Fruit fly (Drosophila melanogaster) whole organism, adult: Measurements from ENCODE around the gene Arpc3B.

Experiments used
- CG11617 ChIP-seq: fragments of 200-800 bp; sonication (Bioruptor generic); optimal IDR thresholded peaks from 2 replicates; lab custom pipeline; 2017; ENCODE audit warnings: mild to moderate bottlenecking, missing biosample characterization, missing genetic modification reagents, missing genetic modification characterization
- CG12768 ChIP-seq: fragments of 200-800 bp; sonication (Bioruptor generic); optimal IDR thresholded peaks from 2 replicates; lab custom pipeline; 2017; ENCODE audit warnings: missing biosample characterization, missing genetic modification characterization, mild to moderate bottlenecking, moderate library complexity, missing genetic modification reagents
- CG14711 ChIP-seq: fragments of 200-800 bp; sonication (Bioruptor generic); optimal IDR thresholded peaks from 2 replicates; lab custom pipeline; 2018; ENCODE audit warnings: missing biosample characterization, mild to moderate bottlenecking, missing genetic modification characterization, moderate library complexity
- CG1620 ChIP-seq: fragments of 200-800 bp; sonication (Bioruptor generic); optimal IDR thresholded peaks from 2 replicates; lab custom pipeline; 2016; ENCODE audit warnings: missing biosample characterization, missing genetic modification characterization
- CG5204 ChIP-seq: fragments of 200-800 bp; sonication (Bioruptor generic); optimal IDR thresholded peaks from 2 replicates; lab custom pipeline; 2016; ENCODE audit warnings: missing biosample characterization, missing genetic modification characterization
- CG7045 ChIP-seq: fragments of 200-800 bp; sonication (Bioruptor generic); optimal IDR thresholded peaks from 2 replicates; lab custom pipeline; 2017; ENCODE audit warnings: missing biosample characterization, mild to moderate bottlenecking, missing genetic modification characterization
- CG7101 ChIP-seq: fragments of 200-800 bp; sonication (Bioruptor generic); optimal IDR thresholded peaks from 2 replicates; lab custom pipeline; 2018; ENCODE audit warnings: missing biosample characterization, mild to moderate bottlenecking, missing genetic modification characterization, moderate library complexity
- Clk ChIP-seq: fragments of 200-800 bp; sonication (Bioruptor generic); optimal IDR thresholded peaks from 2 replicates; lab custom pipeline; 2017; ENCODE audit warnings: missing biosample characterization, missing genetic modification characterization
- Crg-1 ChIP-seq: fragments of 200-800 bp; sonication (Bioruptor generic); optimal IDR thresholded peaks from 2 replicates; lab custom pipeline; 2016; ENCODE audit warnings: missing biosample characterization, missing genetic modification characterization
- Hr96 ChIP-seq: fragments of 200-800 bp; sonication (Bioruptor generic); optimal IDR thresholded peaks from 2 replicates; lab custom pipeline; 2016; ENCODE audit warnings: missing biosample characterization, missing genetic modification characterization
- Mnt ChIP-seq: fragments of 200-800 bp; sonication (Bioruptor generic); optimal IDR thresholded peaks from 2 replicates; lab custom pipeline; 2016; ENCODE audit warnings: missing biosample characterization, mild to moderate bottlenecking, missing genetic modification characterization
- bab1 ChIP-seq: fragments of 200-800 bp; sonication (Bioruptor generic); optimal IDR thresholded peaks from 3 replicates; lab custom pipeline; 2019; ENCODE audit warnings: missing biosample characterization, mild to moderate bottlenecking, missing genetic modification characterization, moderate library complexity
- cnc ChIP-seq, 2 experiments: fragments of >200 bp; optimal IDR thresholded peaks; 2 replicates each; lab custom pipeline; 2017
- kay ChIP-seq: fragments of 200-800 bp; sonication (Bioruptor generic); peaks from one replicate; lab custom pipeline; 2016; ENCODE audit warnings: missing biosample characterization, missing genetic modification characterization, borderline replicate concordance
- ovo ChIP-seq: fragments of 200-800 bp; sonication (Bioruptor generic); optimal IDR thresholded peaks from 2 replicates; lab custom pipeline; 2016; ENCODE audit warnings: missing biosample characterization, missing genetic modification characterization
- pad ChIP-seq: fragments of 200-800 bp; sonication (Bioruptor generic); optimal IDR thresholded peaks from 3 replicates; lab custom pipeline; 2017; ENCODE audit warnings: missing biosample characterization, missing genetic modification characterization, mild to moderate bottlenecking, moderate library complexity, missing genetic modification reagents
- tj ChIP-seq: fragments of 200-800 bp; sonication (Bioruptor generic); optimal IDR thresholded peaks from 3 replicates; lab custom pipeline; 2017; ENCODE audit warnings: missing biosample characterization, mild to moderate bottlenecking, missing genetic modification characterization, moderate library complexity
- toe ChIP-seq: fragments of 200-800 bp; sonication (Bioruptor generic); optimal IDR thresholded peaks from 2 replicates; lab custom pipeline; 2016; ENCODE audit warnings: missing biosample characterization, missing genetic modification characterization

Arpc3B gene

DNA sequence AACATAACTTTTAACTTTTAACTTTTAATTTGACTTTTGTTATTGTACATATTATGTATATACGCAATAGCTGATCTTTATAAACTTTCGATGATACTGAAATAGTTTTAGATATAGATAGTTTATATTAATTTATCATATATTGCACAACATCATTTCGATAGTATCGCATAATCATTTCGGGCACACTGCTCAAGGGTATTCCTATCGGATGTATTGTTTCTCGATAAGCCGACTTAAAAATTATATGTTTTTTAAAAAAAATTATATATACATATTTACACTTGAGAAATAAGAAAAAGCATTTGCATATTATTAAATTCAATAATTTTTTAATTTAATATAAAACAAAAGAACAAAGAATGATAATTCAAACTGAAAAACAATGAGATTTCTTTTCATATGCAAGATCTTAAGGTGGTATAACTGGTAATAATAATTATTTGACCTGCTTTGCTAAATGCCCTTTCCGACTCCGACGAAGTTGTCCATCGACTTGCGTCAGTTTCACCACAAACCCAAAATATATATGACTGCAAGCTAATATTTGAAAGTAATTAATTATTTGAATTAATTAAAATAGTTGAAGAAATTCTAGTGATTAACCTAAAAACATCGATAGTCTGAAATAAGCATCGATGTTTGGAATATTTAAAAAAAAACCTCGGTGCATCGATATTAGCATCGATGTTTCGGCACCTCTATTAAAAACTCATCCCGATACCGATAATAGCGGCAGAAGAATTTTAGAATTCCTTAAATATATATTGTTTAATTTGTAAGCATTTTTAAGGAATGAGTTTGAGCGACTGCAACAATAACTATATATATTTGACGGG lies 27.3 kb downstream of the Arpc3B start, which contains the start of gene CG4949:
TSS of gene CG4949 (plus strand) at position 698 of the 839 bp plus-strand sequence.
- TF ChIP-seq Crg-1 (GFP tag; lab: Kevin White, UChicago) (no peak), kay (GFP tag; lab: Kevin White, UChicago) (peak; percentile 79), CG11617 (peak; percentile 15), CG1620 (peak; percentile 30), CG7101 (tag; lab: Kevin White, UChicago) (peak; percentile 3)

DNA sequence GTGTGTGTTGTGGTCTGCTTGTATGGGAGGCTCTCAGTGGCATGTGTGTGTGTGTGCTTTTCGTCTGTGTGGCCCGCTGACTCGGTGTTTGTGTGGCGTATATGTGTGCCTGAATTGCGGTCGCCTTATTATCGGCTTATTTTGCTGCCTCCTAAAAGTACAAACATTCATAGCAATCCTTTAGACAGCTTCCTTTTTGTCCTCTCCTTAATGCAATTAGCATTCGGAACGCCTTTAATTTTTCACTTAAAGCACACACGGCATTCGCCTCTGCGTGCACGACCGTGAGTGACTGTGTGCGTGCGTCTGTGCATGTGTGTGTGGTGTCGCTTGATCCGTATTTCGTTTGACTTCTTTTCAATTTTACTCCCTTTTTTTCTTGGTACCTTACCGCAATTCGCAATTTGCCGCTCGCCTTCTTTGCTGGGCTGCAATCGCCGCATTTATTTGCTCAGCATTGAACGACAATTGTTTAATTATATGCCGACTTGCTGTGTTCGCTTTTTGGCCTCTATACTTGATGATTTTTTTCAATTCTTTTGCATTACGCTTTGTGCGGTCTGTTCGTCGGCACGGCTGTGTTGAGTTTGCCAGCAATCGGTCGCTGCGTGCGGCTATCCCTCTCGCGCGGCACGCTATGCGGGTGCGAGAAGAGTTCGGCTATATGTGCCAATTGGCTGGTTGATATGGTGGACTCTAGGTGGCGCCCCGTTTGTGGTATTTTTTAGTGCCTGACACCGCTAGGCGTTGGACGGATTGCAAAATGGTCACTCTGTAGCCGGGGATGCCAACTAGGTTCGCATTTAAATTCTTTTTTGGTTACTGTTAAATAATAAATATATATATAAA lies 28.1 kb downstream of the Arpc3B start, which contains the start of gene wcy:
TSS of gene wcy (minus strand) at position 608 of the 849 bp plus-strand sequence.
- TF ChIP-seq CG7045 (GFP tag; lab: Kevin White, UChicago) (no peak), cnc (optimal IDR thresholded peaks at IDR 0.05; lab: Kevin White, UChicago) (no peak), tj (GFP tag; lab: Kevin White, UChicago) (peak; percentile 32), Clk (GFP tag; lab: Kevin White, UChicago) (no peak), toe (GFP tag; lab: Kevin White, UChicago) (no peak), kay (GFP tag; lab: Kevin White, UChicago) (no peak), Crg-1 (GFP tag; lab: Kevin White, UChicago) (peak; percentile 6), Mnt (GFP tag; lab: Kevin White, UChicago) (peak; percentile 40), pad (peak; percentile 67), CG1620 (peak; percentile 59), bab1 (GFP tag; lab: Kevin White, UChicago) (peak; percentile 26)

DNA sequence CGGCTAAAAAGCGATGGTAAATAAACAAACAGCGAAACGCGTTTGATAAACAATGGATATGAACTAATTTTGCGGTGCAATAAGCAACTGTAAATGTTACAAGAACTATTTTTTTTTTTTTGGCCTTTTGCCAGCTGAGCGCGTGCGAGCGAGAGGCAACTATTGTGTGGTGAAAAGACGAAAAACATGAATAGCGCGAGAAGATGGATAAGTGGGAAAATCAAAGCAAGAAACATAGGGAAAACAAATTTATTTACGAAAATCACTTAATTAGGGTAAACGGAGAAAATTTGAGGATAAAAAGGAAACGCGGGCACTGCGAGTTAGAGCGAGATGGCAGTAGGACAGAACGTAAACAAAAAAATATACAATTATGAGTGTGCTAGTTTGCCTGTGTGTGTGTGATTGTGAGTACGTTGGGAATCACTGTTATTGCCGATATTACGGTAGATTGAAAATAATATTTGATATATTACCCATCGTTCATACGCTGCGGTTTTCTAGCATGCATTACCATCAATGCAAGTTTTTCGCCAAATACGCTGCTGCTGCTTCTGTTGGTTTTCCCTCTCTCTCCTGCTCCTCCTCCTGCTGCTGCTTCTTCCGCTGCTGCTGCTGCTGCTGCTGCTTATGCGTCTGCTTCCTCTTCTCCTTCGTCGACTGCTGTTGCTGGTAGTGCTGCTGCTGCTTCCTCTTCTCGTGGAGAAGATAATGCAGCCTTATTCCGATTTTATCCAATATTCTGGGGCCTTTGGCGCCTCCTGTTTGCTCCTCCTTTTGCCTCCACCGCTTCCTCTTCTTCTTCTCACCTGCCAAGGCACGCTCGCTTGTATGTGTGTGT lies 29.0 kb downstream of the Arpc3B start:
- no peak for TF ChIP-seq cnc (optimal IDR thresholded peaks at IDR 0.05; lab: Kevin White, UChicago)
- no peak for TF ChIP-seq bab1 (GFP tag; lab: Kevin White, UChicago)
- peak; percentile 18 for TF ChIP-seq Crg-1 (GFP tag; lab: Kevin White, UChicago)
- no peak for TF ChIP-seq Mnt (GFP tag; lab: Kevin White, UChicago)
- peak; percentile 12 for TF ChIP-seq CG1620
- TF ChIP-seq pad, result peak; percentile 27

DNA sequence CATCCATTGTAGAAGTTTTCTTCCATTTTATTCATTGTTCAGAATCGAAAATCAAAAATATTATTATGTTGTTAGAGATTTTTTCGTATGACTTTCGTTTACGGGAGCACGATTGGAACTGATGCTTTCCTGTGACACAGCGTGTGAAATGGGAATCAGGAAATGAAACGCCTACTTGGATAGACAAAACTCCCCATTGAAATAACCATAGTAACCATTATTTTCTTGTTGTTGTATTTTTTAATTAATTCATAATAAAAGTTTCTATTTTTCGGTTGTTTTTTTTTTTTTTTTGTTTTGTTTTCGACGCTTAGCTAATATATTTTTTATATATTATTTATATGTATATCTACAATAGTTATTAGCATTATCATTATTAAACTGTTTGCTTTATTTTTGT lies 37.2 kb downstream of the Arpc3B start, which contains the start of gene CG43077:
TSS of gene CG43077 (minus strand) at position 101 of the 400 bp plus-strand sequence.
- no peak for TF ChIP-seq CG14711
- no peak for TF ChIP-seq Mnt (GFP tag; lab: Kevin White, UChicago)
- TF ChIP-seq bab1 (GFP tag; lab: Kevin White, UChicago), result no peak
- TF ChIP-seq kay (GFP tag; lab: Kevin White, UChicago), result no peak
- TF ChIP-seq toe (GFP tag; lab: Kevin White, UChicago), result no peak
- TF ChIP-seq cnc (optimal IDR thresholded peaks at IDR 0.05; lab: Kevin White, UChicago), result no peak
- TF ChIP-seq Hr96 (GFP tag; lab: Kevin White, UChicago), result no peak

DNA sequence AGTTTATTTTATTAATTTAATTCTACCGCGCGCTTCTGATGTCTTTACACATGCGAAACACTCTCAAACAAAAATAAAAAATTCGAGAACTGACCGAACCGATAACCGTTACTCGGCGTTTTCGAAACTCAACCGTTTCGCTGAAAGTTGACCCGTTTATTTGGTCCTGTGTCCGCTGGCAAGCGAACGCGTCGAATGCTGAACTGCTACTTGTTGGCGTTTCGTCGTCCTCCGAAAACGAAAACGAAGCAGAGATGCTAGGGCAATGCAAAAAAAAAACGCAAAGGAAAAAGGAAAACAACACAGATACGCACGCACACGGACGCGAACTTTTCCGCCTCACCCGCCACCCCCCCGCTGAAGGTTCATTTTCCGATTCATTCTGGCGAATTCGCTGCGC lies 39.0 kb downstream of the Arpc3B start, which contains the start of gene CG45002:
TSS of gene CG45002 (minus strand) at position 101 of the 400 bp plus-strand sequence.
- TF ChIP-seq toe (GFP tag; lab: Kevin White, UChicago), result no peak
- TF ChIP-seq CG11617, result no peak
- no peak for TF ChIP-seq kay (GFP tag; lab: Kevin White, UChicago)
- no peak for TF ChIP-seq CG12768 (GFP tag; lab: Kevin White, UChicago)
- no peak for TF ChIP-seq pad
- no peak for TF ChIP-seq CG7101 (tag; lab: Kevin White, UChicago)
- TF ChIP-seq ovo (GFP tag; lab: Kevin White, UChicago), result no peak
- no peak for TF ChIP-seq Clk (GFP tag; lab: Kevin White, UChicago)
- no peak for TF ChIP-seq Mnt (GFP tag; lab: Kevin White, UChicago)
- no peak for TF ChIP-seq Hr96 (GFP tag; lab: Kevin White, UChicago)
- no peak for TF ChIP-seq cnc (optimal IDR thresholded peaks at IDR 0.05; lab: Kevin White, UChicago)
- TF ChIP-seq CG5204 (GFP tag; lab: Kevin White, UChicago), result no peak
